Worm (Caenorhabditis elegans) whole organism, mixed stage, embryonic: Measurements from ENCODE around the gene ced-2.

Experiments used
- ceh-83 ChIP-seq: fragments of 200-800 bp; sonication (Bioruptor generic); optimal IDR thresholded peaks from 2 replicates; lab custom pipeline; 2018; ENCODE audit warnings: mild to moderate bottlenecking, missing genetic modification characterization, missing compliant biosample characterization
- ces-1 ChIP-seq: fragments of 150-350 bp; optimal IDR thresholded peaks from 2 replicates; lab custom pipeline; 2014; ENCODE audit warnings: missing biosample characterization, missing genetic modification reagents, missing genetic modification characterization
- elt-3 ChIP-seq: fragments of 150-350 bp; optimal IDR thresholded peaks from 2 replicates; lab custom pipeline; 2014; ENCODE audit warnings: missing biosample characterization, missing genetic modification characterization
- hlh-1 ChIP-seq: fragments of 150-350 bp; optimal IDR thresholded peaks from 2 replicates; lab custom pipeline; 2014; ENCODE audit warnings: missing biosample characterization, missing genetic modification reagents, missing genetic modification characterization
- lin-13 ChIP-seq: fragments of 150-350 bp; optimal IDR thresholded peaks from 2 replicates; lab custom pipeline; 2014; ENCODE audit warnings: missing biosample characterization, missing genetic modification characterization
- nhr-12 ChIP-seq: fragments of 150-350 bp; optimal IDR thresholded peaks from 2 replicates; lab custom pipeline; 2014; ENCODE audit warnings: missing biosample characterization, missing genetic modification characterization
- nhr-237 ChIP-seq: fragments of 150-350 bp; optimal IDR thresholded peaks from 2 replicates; lab custom pipeline; 2014; ENCODE audit warnings: missing biosample characterization, missing genetic modification characterization
- snpc-4 ChIP-seq: fragments of 150-350 bp; optimal IDR thresholded peaks from 2 replicates; lab custom pipeline; 2014; ENCODE audit warnings: missing biosample characterization, missing genetic modification characterization
- sptf-1 ChIP-seq: sonication (generic microtip); optimal IDR thresholded peaks from 2 replicates; lab custom pipeline; 2017; ENCODE audit warnings: mild to moderate bottlenecking, missing genetic modification characterization, moderate library complexity, missing compliant biosample characterization
- tbx-8 ChIP-seq: fragments of 200-800 bp; sonication (Bioruptor generic); optimal IDR thresholded peaks from 2 replicates; lab custom pipeline; 2018; ENCODE audit warnings: mild to moderate bottlenecking, missing genetic modification characterization, moderate library complexity, missing compliant biosample characterization
- unc-39 ChIP-seq: fragments of 150-350 bp; optimal IDR thresholded peaks from 2 replicates; lab custom pipeline; 2014; ENCODE audit warnings: missing biosample characterization, missing genetic modification characterization
- ztf-11 ChIP-seq: fragments of 150-350 bp; optimal IDR thresholded peaks from 2 replicates; lab custom pipeline; 2014; ENCODE audit warnings: missing biosample characterization, missing genetic modification characterization

DNA sequence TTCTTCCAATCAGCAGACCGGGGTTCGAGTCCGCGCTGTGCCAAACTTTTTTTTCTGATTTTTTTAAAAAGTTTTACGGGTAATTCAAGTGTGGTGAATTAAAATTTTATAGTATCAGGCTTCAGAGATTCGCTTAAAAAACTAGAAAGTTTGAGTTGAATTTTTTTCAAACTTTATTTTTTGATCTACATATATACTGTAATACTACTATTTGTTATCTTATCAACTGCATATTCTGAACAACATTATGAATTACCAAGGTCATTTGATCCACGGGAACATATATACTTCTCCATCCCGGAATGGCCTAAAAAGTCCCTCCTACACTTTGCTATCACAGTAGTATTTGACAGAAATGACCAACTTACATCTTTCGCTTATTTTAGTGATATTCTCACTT lies 36.3 kb downstream of the ced-2 start, which contains the start of gene Y41D4B.6:
- no peak for TF ChIP-seq unc-39 (tag; lab: Kevin White, UChicago)
- TF ChIP-seq ces-1 (GFP tag; lab: Kevin White, UChicago), result no peak
- TF ChIP-seq nhr-237, result no peak
- TF ChIP-seq ceh-83 (GFP tag; lab: Kevin White, UChicago), result no peak
- no peak for TF ChIP-seq tbx-8 (GFP tag; lab: Kevin White, UChicago)
- no peak for TF ChIP-seq lin-13 (tag; lab: Kevin White, UChicago)
- no peak for TF ChIP-seq snpc-4 (tag; lab: Kevin White, UChicago)
- no peak for TF ChIP-seq sptf-1 (tag; lab: Kevin White, UChicago)
- no peak for TF ChIP-seq ztf-11 (tag; lab: Kevin White, UChicago)
- no peak for TF ChIP-seq hlh-1 (tag; lab: Kevin White, UChicago)
- TF ChIP-seq elt-3 (tag; lab: Kevin White, UChicago), result no peak
- no peak for TF ChIP-seq nhr-12 (tag; lab: Kevin White, UChicago)
